Fruit fly (Drosophila melanogaster): ENCODE results near the gene CG8833.
A peak's percentile ranks its signal among the peaks of the same experiment; 100 is the strongest.

Gene CG8833

DNA sequence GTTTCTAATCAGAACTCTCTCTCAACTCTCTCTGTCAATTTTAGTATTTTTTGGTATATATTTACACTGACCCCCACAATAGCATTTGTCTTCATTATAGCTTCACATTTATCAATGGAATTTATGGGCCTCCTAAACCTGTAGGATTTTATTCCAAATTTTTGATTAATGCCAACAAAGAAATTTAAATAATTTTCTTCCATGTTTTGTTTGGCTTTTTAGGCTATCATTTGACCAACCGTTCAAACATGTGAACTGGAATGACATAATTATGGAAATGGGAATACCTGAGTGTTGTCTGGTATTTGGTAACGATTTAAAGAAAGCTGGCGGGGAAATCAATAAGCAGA lies 8.2 kb downstream of the CG8833 start (continued):
- TF ChIP-seq insv (GFP tag; optimal IDR thresholded peaks at IDR 0.05) = peak in 1 of 2 experiments; percentile 88
- TF ChIP-seq Deaf1 (tag; optimal IDR thresholded peaks at IDR 0.05) = no peak
- no peak for TF ChIP-seq yki (optimal IDR thresholded peaks at IDR 0.05)
- TF ChIP-seq CG31365 (tag; optimal IDR thresholded peaks at IDR 0.05) = no peak
- TF ChIP-seq sqz (GFP tag; optimal IDR thresholded peaks at IDR 0.05) = no peak
- TF ChIP-seq sd (tag; optimal IDR thresholded peaks at IDR 0.05) = peak; percentile 88
- no peak for TF ChIP-seq Spps (tag; optimal IDR thresholded peaks at IDR 0.05)
- no peak for TF ChIP-seq CG17568 (GFP tag; optimal IDR thresholded peaks at IDR 0.05)
- TF ChIP-seq wek (GFP tag; optimal IDR thresholded peaks at IDR 0.05) = no peak
- TF ChIP-seq pho (GFP tag; optimal IDR thresholded peaks at IDR 0.05) = no peak
- TF ChIP-seq Lhr (GFP tag; optimal IDR thresholded peaks at IDR 0.05) = no peak
- TF ChIP-seq Mes4 (GFP tag; optimal IDR thresholded peaks at IDR 0.05) = no peak
- TF ChIP-seq CG31441 (GFP tag; IDR thresholded peaks at IDR 0.05) = no peak
- no peak for TF ChIP-seq pb (GFP tag; optimal IDR thresholded peaks at IDR 0.05)
- no peak for TF ChIP-seq CG11504 (tag; optimal IDR thresholded peaks at IDR 0.05)
- peak in 1 of 2 experiments; percentile 69 for TF ChIP-seq Pdp1 (GFP tag; optimal IDR thresholded peaks at IDR 0.05)
- TF ChIP-seq Tbp (GFP tag; optimal IDR thresholded peaks at IDR 0.05) = no peak
- no peak for TF ChIP-seq CG17186 (GFP tag; optimal IDR thresholded peaks at IDR 0.05)
- peak; percentile 5 for TF ChIP-seq CG6813 (GFP tag; optimal IDR thresholded peaks at IDR 0.05)
- TF ChIP-seq CG34224 (GFP tag; IDR thresholded peaks at IDR 0.05; ENCODE audit: partially characterized antibody) = peak; percentile 36; the same call in 2 of the 3 replicates
- no peak for TF ChIP-seq chm (GFP tag; IDR thresholded peaks at IDR 0.05)
- no peak for TF ChIP-seq Nf-YA (GFP tag; IDR thresholded peaks at IDR 0.05)

DNA sequence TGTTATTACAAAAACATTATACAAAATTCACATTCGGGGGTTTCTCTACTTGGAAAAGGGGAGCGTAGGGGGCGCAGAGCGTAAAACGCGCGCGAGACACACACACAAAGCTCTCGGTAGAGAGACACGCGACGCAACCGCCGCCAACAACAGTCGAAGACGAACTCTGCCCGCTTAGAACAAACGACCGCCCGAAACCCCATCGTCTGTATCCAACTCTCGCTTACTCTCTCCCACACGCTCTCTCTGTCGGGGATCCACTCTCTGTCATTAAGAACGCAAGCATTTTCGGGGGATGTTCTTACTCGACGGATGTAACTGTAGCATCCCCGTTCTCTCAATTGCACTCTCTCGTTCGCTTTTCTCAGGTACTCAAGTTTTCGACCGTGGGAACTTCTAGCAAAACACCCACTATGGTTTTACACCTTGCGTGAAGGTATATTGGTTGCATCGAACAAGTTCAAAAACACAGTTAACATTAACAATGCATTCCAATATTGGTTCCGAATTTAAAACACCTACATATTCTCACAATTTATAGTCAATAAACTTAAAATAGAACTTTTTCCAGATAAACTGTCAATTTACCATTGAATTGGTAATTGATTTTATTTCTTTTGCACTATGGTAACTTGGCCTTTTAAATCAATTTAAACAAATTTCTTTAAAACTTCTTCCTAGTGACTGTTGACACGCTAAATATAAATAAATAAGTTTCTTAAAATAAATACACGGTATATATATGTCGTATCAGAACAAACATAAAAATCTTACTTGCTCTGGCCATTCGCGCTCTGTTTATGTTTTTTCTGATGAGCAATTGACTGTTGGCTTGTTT lies 8.8 kb downstream of the CG8833 start:
- peak; percentile 86 for TF ChIP-seq HHEX (GFP tag; optimal IDR thresholded peaks at IDR 0.05)
- TF ChIP-seq CG12391 (tag; optimal IDR thresholded peaks at IDR 0.05) = peak; percentile 94
- TF ChIP-seq Blimp-1 (GFP tag; optimal IDR thresholded peaks at IDR 0.05) = peak; percentile 87
- TF ChIP-seq CG12659 (GFP tag; optimal IDR thresholded peaks at IDR 0.05) = peak; percentile 95
- TF ChIP-seq CG15479 (GFP tag; optimal IDR thresholded peaks at IDR 0.05) = peak; percentile 12
- TF ChIP-seq CG11504 (tag; optimal IDR thresholded peaks at IDR 0.05) = peak; percentile 94
- no peak for TF ChIP-seq sim (GFP tag; IDR thresholded peaks at IDR 0.05)
- peak; percentile 81 for TF ChIP-seq nmo (GFP tag; optimal IDR thresholded peaks at IDR 0.05)
- no peak for TF ChIP-seq CG2129 (GFP tag; IDR thresholded peaks at IDR 0.05; ENCODE audit: partially characterized antibody)
- peak; percentile 51 for TF ChIP-seq CG1024 (GFP tag; IDR thresholded peaks at IDR 0.05)
- TF ChIP-seq Mrtf (GFP tag; IDR thresholded peaks at IDR 0.05) = peak; percentile 80
- no peak for TF ChIP-seq Sin3A (optimal IDR thresholded peaks at IDR 0.05)
- TF ChIP-seq HLH3B (GFP tag; IDR thresholded peaks at IDR 0.05) = peak; percentile 82
- TF ChIP-seq ewg (GFP tag; optimal IDR thresholded peaks at IDR 0.05) = peak; percentile 83
- peak; percentile 75 for TF ChIP-seq Hmx (GFP tag; optimal IDR thresholded peaks at IDR 0.05)
- peak; percentile 58; the same call in 2 of the 3 replicates for TF ChIP-seq jigr1 (GFP tag; IDR thresholded peaks at IDR 0.05)
- peak; percentile 79; the same call in 2 of the 3 replicates for TF ChIP-seq CG11560 (tag; IDR thresholded peaks at IDR 0.05)
- TF ChIP-seq CG10431 (GFP tag; optimal IDR thresholded peaks at IDR 0.05) = peak; percentile 61
- peak; percentile 48 for TF ChIP-seq CG4282 (GFP tag; optimal IDR thresholded peaks at IDR 0.05)
- TF ChIP-seq lov (optimal IDR thresholded peaks at IDR 0.05) = no peak
- no peak for TF ChIP-seq lov (GFP tag; IDR thresholded peaks at IDR 0.05)
- TF ChIP-seq vnd (GFP tag; IDR thresholded peaks at IDR 0.05; ENCODE audit: partially characterized antibody) = no peak
- TF ChIP-seq Hr39 (optimal IDR thresholded peaks at IDR 0.05) = no peak
- TF ChIP-seq pum (GFP tag; optimal IDR thresholded peaks at IDR 0.05) = peak; percentile 92
- TF ChIP-seq repo (GFP tag; optimal IDR thresholded peaks at IDR 0.05) = peak; percentile 84
- peak; percentile 92 for TF ChIP-seq Jarid2 (GFP tag; optimal IDR thresholded peaks at IDR 0.05)
- peak; percentile 55 for TF ChIP-seq B-H2 (GFP tag; optimal IDR thresholded peaks at IDR 0.05)
- no peak for TF ChIP-seq cas (GFP tag; IDR thresholded peaks at IDR 0.05)
- peak; percentile 91 for TF ChIP-seq PHDP (tag; optimal IDR thresholded peaks at IDR 0.05)

Data from whole organism, embryonic.